Fruit fly (Drosophila melanogaster): ENCODE results near the gene Lerp.

Gene Lerp

dm6 chr3R:26885192-26885591 is 22.3 kb upstream of the Lerp start:
- no peak for TF ChIP-seq CG17801 (GFP tag; optimal IDR thresholded peaks at IDR 0.05; ENCODE audit: partially characterized antibody)

DNA sequence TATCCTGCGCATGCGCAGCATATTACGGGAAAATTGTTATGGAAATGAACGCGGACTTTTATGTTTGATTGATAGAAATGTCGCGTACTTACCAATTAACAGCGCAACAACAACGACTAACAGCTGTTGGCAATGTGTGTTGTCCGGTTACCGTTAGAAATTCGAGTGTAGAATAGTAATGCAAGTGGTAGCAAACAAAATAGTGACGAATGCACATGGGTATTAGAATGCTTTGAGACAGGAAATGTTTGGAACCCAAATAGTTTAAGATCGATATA is 20.0 kb upstream of the Lerp start:
- no peak for TF ChIP-seq CG17801 (GFP tag; optimal IDR thresholded peaks at IDR 0.05; ENCODE audit: partially characterized antibody)

- no peak for TF ChIP-seq CG17801 (GFP tag; optimal IDR thresholded peaks at IDR 0.05; ENCODE audit: partially characterized antibody)
Measured at dm6 chr3R:26882230-26883014, 19.5 kb upstream of the Lerp start.

DNA sequence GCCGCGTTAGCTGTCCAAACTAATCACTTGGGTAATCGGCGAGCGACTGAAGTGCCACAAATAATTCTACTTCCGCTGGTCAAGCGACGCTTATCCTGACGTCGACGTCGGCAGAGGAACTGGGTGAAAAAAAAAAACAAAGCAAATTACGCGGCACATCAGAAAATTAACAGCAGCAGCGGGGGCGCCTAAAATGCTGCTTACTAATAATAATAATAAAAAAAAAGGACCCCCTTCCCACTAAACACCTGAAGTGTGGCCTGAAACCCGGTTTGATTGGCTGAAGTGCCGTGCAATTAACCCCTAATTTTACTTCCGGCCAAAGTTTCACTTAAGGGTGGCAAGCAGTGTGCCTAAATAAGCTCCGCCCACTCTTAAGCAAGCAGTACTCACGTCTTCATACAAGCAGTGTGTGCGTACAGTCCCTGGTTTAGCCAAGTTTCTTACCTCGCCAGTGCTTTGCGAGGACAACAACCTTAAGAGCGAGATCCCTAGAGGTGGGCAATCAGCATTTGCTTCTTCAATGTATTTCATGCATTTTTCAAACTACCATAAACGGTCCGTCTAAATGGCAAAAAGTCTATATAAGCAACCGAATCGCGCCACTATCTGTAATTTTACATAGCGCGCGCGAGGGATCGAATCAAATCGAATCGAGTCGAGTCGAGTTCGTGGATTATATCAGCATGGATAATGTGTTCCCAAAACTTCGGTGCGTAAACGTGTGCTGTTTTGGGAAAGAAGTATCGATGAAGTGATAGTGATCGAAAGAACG is 18.4 kb upstream of the Lerp start, which contains the start of the genes ro and T48:
ro (minus strand) TSS at position 51 of the 775 bp plus-strand sequence.
T48 (plus strand) TSS at position 614 of the 775 bp plus-strand sequence.
- TF ChIP-seq CG17801 (GFP tag; optimal IDR thresholded peaks at IDR 0.05; ENCODE audit: partially characterized antibody) = peak; percentile 53

DNA sequence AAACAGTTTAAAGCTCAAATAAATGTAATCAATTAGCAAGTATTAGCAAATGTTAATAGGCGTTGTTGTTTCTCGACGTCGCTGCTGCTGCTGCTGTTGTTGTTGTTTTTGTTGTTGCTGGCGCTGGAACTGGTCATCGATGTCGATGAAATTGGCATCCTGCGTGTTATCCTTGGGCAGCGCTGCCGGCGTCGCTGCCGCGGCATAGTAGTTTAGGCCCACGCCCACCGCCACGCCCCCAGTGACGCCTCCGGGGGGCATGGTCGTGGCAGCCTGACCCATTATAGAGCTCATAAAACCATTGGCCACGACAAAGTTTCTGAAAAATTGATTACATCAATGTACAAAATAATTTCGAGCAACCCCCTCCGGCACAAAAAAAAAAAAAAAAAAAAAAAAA is 13.9 kb upstream of the Lerp start:
- no peak for TF ChIP-seq CG17801 (GFP tag; optimal IDR thresholded peaks at IDR 0.05; ENCODE audit: partially characterized antibody)

- TF ChIP-seq CG17801 (GFP tag; optimal IDR thresholded peaks at IDR 0.05; ENCODE audit: partially characterized antibody) = peak; percentile 38
Measured at dm6 chr3R:26876432-26876831, 13.5 kb upstream of the Lerp start, which contains the start of gene CG5500. CG5500 (plus strand) TSS chr3R:26876630.

DNA sequence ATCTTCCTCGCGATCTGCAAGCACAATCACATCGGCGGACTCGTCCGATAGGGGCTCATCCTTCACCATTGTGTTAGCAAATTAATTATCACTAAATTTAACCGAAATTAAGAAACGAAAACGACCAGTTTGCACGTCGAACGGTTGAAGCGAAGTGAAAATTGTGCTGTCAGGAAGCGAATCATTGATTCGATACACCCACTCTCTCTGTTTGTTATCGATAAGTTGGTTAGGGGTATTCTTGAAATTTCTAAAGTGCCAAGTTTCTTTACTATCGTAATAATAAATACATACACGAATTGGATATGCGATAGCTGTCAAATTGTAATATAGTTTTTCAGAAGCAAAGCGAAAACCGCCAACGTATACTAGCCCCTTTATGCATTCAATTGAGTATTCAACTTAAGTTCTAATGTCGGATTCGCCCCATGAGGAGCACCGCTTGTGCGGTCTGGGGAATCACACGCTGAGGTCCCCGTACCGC is 12.7 kb upstream of the Lerp start, which contains the start of gene Rb97D:
Rb97D (minus strand) TSS at position 199 of the 484 bp plus-strand sequence.
- peak; percentile 50 for TF ChIP-seq CG17801 (GFP tag; optimal IDR thresholded peaks at IDR 0.05; ENCODE audit: partially characterized antibody)

- TF ChIP-seq CG17801 (GFP tag; optimal IDR thresholded peaks at IDR 0.05; ENCODE audit: partially characterized antibody) = no peak
Measured at dm6 chr3R:26871852-26872251, 8.9 kb upstream of the Lerp start, which contains the start of gene SPARC. SPARC (minus strand) TSS chr3R:26871995.

- TF ChIP-seq CG17801 (GFP tag; optimal IDR thresholded peaks at IDR 0.05; ENCODE audit: partially characterized antibody) = no peak
Measured at dm6 chr3R:26871061-26871460, 8.1 kb upstream of the Lerp start.

dm6 chr3R:26870494-26870893 is 7.6 kb upstream of the Lerp start:
- TF ChIP-seq CG17801 (GFP tag; optimal IDR thresholded peaks at IDR 0.05; ENCODE audit: partially characterized antibody) = no peak

DNA sequence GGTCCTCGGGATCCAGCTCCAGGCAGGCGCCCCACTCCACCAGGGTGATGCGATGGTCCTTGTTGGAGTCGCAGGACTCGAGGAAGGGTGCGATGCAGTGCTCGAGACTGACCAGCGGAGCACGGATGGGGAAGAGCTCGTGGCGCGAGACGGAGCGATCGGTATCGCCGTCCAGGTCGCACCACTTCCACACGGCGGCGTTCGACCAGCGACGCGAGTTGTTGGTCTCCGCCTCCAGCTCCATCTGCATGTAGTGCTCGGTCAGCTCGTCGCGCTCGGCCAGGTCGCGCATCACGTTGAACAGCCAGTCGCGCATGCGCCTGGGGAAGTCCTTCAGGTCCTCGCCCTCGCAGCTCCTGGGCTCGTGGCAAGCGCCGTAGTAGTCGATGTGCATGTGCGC is 6.5 kb upstream of the Lerp start:
- TF ChIP-seq CG17801 (GFP tag; optimal IDR thresholded peaks at IDR 0.05; ENCODE audit: partially characterized antibody) = no peak

DNA sequence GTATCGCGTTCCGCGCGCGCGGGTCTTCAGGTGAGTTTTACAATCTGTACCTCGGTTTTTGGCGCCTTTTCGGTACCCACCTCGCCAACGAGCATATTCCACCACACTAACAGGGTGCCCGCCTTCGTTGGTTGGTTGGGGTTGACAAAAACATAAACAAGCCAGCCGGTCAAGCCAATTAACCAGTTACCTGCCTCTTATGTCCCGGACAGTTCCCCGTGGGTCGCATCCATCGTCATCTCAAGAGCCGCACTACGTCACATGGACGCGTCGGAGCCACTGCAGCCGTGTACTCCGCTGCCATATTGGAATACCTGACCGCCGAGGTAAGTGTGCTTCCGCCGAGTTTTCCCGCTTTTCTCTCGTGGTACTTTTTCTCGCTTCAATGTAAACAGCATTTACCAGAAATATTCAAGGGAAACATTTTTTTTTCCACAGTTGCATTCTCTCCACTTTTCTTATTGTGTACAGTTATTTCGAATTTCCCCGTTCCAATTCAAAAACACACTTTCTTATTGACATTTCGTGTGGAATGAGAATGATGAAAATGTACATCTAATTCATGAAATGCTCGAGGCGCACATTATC is 4.6 kb upstream of the Lerp start:
- TF ChIP-seq CG17801 (GFP tag; optimal IDR thresholded peaks at IDR 0.05; ENCODE audit: partially characterized antibody) = no peak

DNA sequence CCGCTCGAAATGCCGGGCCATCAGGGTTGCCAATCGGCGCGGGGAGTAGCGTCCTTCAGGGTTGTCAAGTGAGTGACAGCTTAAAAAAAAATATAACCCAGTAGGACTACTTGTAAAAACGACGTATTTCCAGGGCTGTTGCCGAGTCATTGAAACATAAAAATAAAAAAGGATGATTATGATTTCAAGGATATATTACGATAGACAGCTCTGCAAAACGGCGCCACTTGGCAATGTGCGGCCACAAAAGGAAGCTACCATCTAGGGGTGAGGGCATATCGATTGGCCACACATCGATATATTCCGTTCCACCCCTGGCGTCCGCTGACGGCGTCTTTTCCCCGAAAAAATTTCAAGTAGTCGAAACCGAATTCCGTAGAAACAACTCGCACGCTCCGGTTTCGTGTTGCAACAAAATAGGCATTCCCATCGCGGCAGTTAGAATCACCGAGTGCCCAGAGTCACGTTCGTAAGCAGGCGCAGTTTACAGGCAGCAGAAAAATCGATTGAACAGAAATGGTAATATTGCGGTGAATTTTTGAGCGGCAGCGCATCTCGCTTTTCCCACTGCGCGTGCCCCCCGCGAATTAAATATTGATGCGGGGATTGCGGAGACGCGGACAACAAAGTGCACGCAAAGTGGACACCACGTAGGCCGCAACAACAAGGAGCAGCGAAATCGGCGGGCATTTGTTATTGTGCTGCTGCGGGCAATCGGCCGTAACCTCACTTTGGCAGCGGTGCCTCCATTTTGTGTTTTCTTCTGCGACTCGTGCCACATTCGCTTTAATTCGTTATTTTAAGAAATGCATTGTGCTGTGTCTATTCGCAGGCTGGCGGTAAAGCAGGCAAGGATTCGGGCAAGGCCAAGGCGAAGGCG is 3.9 kb upstream of the Lerp start, which contains the start of the genes ball and His2Av:
ball (minus strand) TSS at position 231 of the 880 bp plus-strand sequence.
His2Av (plus strand) TSS at position 353 of the 880 bp plus-strand sequence.
- TF ChIP-seq CG17801 (GFP tag; optimal IDR thresholded peaks at IDR 0.05; ENCODE audit: partially characterized antibody) = peak; percentile 75

DNA sequence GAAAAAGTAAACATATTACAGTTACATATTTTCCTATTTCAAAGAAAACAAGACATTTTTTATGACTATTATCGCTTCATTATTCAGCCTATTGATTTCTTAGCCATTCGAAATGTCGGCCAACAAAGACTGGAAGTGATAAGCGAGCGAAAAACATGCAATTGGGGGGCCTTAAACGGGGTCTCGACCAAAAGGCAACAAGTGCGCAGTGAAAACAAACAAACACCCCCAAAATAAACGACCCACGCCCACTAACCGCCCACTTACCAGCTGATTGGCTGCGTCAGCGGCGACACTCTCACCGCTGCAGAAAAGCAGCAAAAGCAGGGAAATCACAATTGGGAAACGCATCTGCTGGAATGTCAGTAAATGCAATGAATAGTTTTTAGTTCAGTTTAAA is 717 bp downstream of the Lerp start:
- no peak for TF ChIP-seq CG17801 (GFP tag; optimal IDR thresholded peaks at IDR 0.05; ENCODE audit: partially characterized antibody)

Data from ovary, adult (tissue).